Fruit fly (Drosophila melanogaster) whole organism, wandering third instar larva: ENCODE data around the gene Surf4.

Experiments
- Abd-B ChIP-seq: fragments of >200 bp; optimal IDR thresholded peaks from 2 replicates; lab custom pipeline; 2017; ENCODE audit warnings: missing biosample characterization, missing genetic modification characterization
- CG32264 ChIP-seq: fragments of 200-800 bp; sonication (Bioruptor generic); optimal IDR thresholded peaks from 2 replicates; lab custom pipeline; 2016; ENCODE audit warnings: missing biosample characterization, missing genetic modification characterization
- CrebA ChIP-seq: fragments of 200-800 bp; sonication (Bioruptor generic); optimal IDR thresholded peaks from 2 replicates; lab custom pipeline; 2016; ENCODE audit warnings: missing biosample characterization, mild to moderate bottlenecking, missing genetic modification characterization, borderline replicate concordance
- Dfd ChIP-seq: fragments of >200 bp; optimal IDR thresholded peaks from 2 replicates; lab custom pipeline; 2017; ENCODE audit warnings: missing biosample characterization, missing genetic modification characterization
- Dif ChIP-seq: fragments of 200-275, 200-300 bp; sonication (Bioruptor generic); optimal IDR thresholded peaks from 2 replicates; lab custom pipeline; 2018; ENCODE audit warnings: missing biosample characterization, missing genetic modification characterization; ENCODE audit not compliant: partially characterized antibody
- GATAd ChIP-seq: sonication (Bioruptor generic); optimal IDR thresholded peaks from 2 replicates; lab custom pipeline; 2016; ENCODE audit warnings: missing biosample characterization, missing genetic modification characterization
- HLH106 ChIP-seq: fragments of 200-800 bp; optimal IDR thresholded peaks from 3 replicates; lab custom pipeline; 2019; ENCODE audit warnings: missing biosample characterization, mild to moderate bottlenecking, missing genetic modification characterization, moderate library complexity
- Hnf4 ChIP-seq: fragments of 200-800 bp; sonication (Bioruptor generic); optimal IDR thresholded peaks from 2 replicates; lab custom pipeline; 2016; ENCODE audit warnings: missing biosample characterization, mild to moderate bottlenecking, missing genetic modification characterization
- Hr78 ChIP-seq: fragments of >200 bp; optimal IDR thresholded peaks from 2 replicates; lab custom pipeline; 2017; ENCODE audit warnings: missing biosample characterization, missing genetic modification characterization
- Hr83 ChIP-seq: fragments of 200-300 bp; sonication (Bioruptor generic); optimal IDR thresholded peaks from 2 replicates; lab custom pipeline; 2016; ENCODE audit warnings: missing biosample characterization, mild to moderate bottlenecking, missing genetic modification characterization, moderate library complexity; ENCODE audit not compliant: poor library complexity, severe bottlenecking
- Jra ChIP-seq: sonication (Bioruptor generic); optimal IDR thresholded peaks from 2 replicates; lab custom pipeline; 2016; ENCODE audit warnings: missing biosample characterization, missing genetic modification characterization
- Mio ChIP-seq: sonication (Bioruptor generic); optimal IDR thresholded peaks from 2 replicates; lab custom pipeline; 2016; ENCODE audit warnings: missing biosample characterization, missing genetic modification characterization
- Myc ChIP-seq: fragments of >200 bp; optimal IDR thresholded peaks from 2 replicates; lab custom pipeline; 2017
- N ChIP-seq: fragments of >200 bp; optimal IDR thresholded peaks from 2 replicates; lab custom pipeline; 2018; ENCODE audit warnings: missing biosample characterization, missing external identifiers, missing genetic modification characterization
- OdsH ChIP-seq: fragments of 200-800 bp; sonication (Bioruptor generic); optimal IDR thresholded peaks from 2 replicates; lab custom pipeline; 2016; ENCODE audit warnings: missing biosample characterization, mild to moderate bottlenecking, missing genetic modification characterization
- Rel ChIP-seq, 2 experiments: fragments of 200-800 bp; sonication (Bioruptor generic) in 1 of 2; optimal IDR thresholded peaks; 2 replicates in 1 of 2; 3 replicates in 1 of 2; lab custom pipeline; 2016 to 2019; ENCODE audit warnings: mild to moderate bottlenecking in 2 of 2, missing biosample characterization in 2 of 2, missing genetic modification characterization in 2 of 2, moderate library complexity in 1 of 2
- Sp1 ChIP-seq: fragments of 200-800 bp; sonication (Bioruptor generic); optimal IDR thresholded peaks from 3 replicates; lab custom pipeline; 2019; ENCODE audit warnings: missing biosample characterization, mild to moderate bottlenecking, missing genetic modification characterization, moderate library complexity
- Vsx2 ChIP-seq: fragments of 200-300, 225-300 bp; sonication (Bioruptor generic); optimal IDR thresholded peaks from 2 replicates; lab custom pipeline; 2018; ENCODE audit warnings: missing biosample characterization, missing genetic modification characterization; ENCODE audit not compliant: partially characterized antibody
- br ChIP-seq: fragments of 200-800 bp; sonication (Bioruptor generic); optimal IDR thresholded peaks from 2 replicates; lab custom pipeline; 2016; ENCODE audit warnings: missing biosample characterization, missing genetic modification characterization
- brk ChIP-seq: fragments of 200-800 bp; sonication (Bioruptor generic); optimal IDR thresholded peaks from 2 replicates; lab custom pipeline; 2016; ENCODE audit warnings: missing biosample characterization, mild to moderate bottlenecking, missing genetic modification characterization
- dl ChIP-seq, 2 experiments: fragments of 175-275, 200-275 bp in 1 of 2; fragments of 200-275 bp in 1 of 2; sonication (Bioruptor generic); optimal IDR thresholded peaks; lab custom pipeline; 2018; ENCODE audit warnings: mild to moderate bottlenecking in 2 of 2, missing biosample characterization in 2 of 2, missing genetic modification characterization in 2 of 2, moderate library complexity in 2 of 2; ENCODE audit not compliant: partially characterized antibody in 2 of 2, insufficient read depth in 1 of 2
- dmrt93B ChIP-seq: fragments of 200-800 bp; sonication (Bioruptor generic); optimal IDR thresholded peaks from 2 replicates; lab custom pipeline; 2018; ENCODE audit warnings: missing biosample characterization, mild to moderate bottlenecking, missing genetic modification characterization
- dsf ChIP-seq: sonication (Bioruptor generic); optimal IDR thresholded peaks from 2 replicates; lab custom pipeline; 2016; ENCODE audit warnings: missing biosample characterization, missing genetic modification characterization, borderline replicate concordance
- ey ChIP-seq: fragments of 200-800 bp; sonication (Bioruptor generic); optimal IDR thresholded peaks from 2 replicates; lab custom pipeline; 2016; ENCODE audit warnings: missing biosample characterization, missing genetic modification characterization
- foxo ChIP-seq, 2 experiments: fragments of 200-800 bp; sonication (Bioruptor generic); optimal IDR thresholded peaks; 2 replicates in 1 of 2; 3 replicates in 1 of 2; lab custom pipeline; 2016 to 2017; ENCODE audit warnings: missing biosample characterization in 2 of 2, missing genetic modification characterization in 2 of 2
- fru ChIP-seq: fragments of 200-800 bp; sonication (Bioruptor generic); optimal IDR thresholded peaks from 3 replicates; lab custom pipeline; 2016; ENCODE audit warnings: missing biosample characterization, mild to moderate bottlenecking, missing genetic modification characterization
- h ChIP-seq: fragments of 200-800 bp; sonication (Bioruptor generic); optimal IDR thresholded peaks from 3 replicates; lab custom pipeline; 2016; ENCODE audit warnings: missing biosample characterization, mild to moderate bottlenecking, missing genetic modification characterization
- jim ChIP-seq: fragments of 175-275, 200-325 bp; sonication (Bioruptor generic); optimal IDR thresholded peaks from 2 replicates; lab custom pipeline; 2016; ENCODE audit warnings: missing biosample characterization, mild to moderate bottlenecking, missing genetic modification characterization
- lola ChIP-seq: fragments of >200 bp; optimal IDR thresholded peaks from 2 replicates; lab custom pipeline; 2017; ENCODE audit warnings: missing biosample characterization, missing genetic modification characterization
- pan ChIP-seq: fragments of >200 bp; optimal IDR thresholded peaks from 2 replicates; lab custom pipeline; 2017
- psq ChIP-seq: fragments of 200-800 bp; sonication (Bioruptor generic); optimal IDR thresholded peaks from 3 replicates; lab custom pipeline; 2017; ENCODE audit warnings: missing biosample characterization, mild to moderate bottlenecking, missing genetic modification characterization, moderate library complexity
- rgr ChIP-seq: fragments of 200-800 bp; sonication (Bioruptor generic); optimal IDR thresholded peaks from 3 replicates; lab custom pipeline; 2016; ENCODE audit warnings: missing biosample characterization, mild to moderate bottlenecking, missing genetic modification characterization
- sage ChIP-seq: fragments of 200-800 bp; sonication (Bioruptor generic); optimal IDR thresholded peaks from 2 replicates; lab custom pipeline; 2016; ENCODE audit warnings: missing biosample characterization, mild to moderate bottlenecking, missing genetic modification characterization
- sv ChIP-seq: fragments of 200-800 bp; sonication (Bioruptor generic); optimal IDR thresholded peaks from 3 replicates; lab custom pipeline; 2016; ENCODE audit warnings: missing biosample characterization, missing genetic modification characterization
- tai ChIP-seq: sonication (Bioruptor generic); optimal IDR thresholded peaks from 2 replicates; lab custom pipeline; 2016; ENCODE audit warnings: missing biosample characterization, missing genetic modification characterization
- usp ChIP-seq: fragments of >200 bp; optimal IDR thresholded peaks from 2 replicates; lab custom pipeline; 2017; ENCODE audit warnings: missing biosample characterization, missing genetic modification characterization
- woc ChIP-seq: sonication (Bioruptor generic); optimal IDR thresholded peaks from 2 replicates; lab custom pipeline; 2016; ENCODE audit warnings: missing biosample characterization, mild to moderate bottlenecking, missing genetic modification characterization

The Surf4 gene

dm6 chr3R:15330472-15330871 is 15.5 kb downstream of the Surf4 start, which contains the start of gene mRpL9:
Gene mRpL9 (plus strand): TSS chr3R:15330738.
- TF ChIP-seq Abd-B (GFP tag; lab: Kevin White, UChicago) (no peak), h (GFP tag; lab: Kevin White, UChicago) (no peak), foxo (GFP tag; optimal IDR thresholded peaks at IDR 0.05; lab: Kevin White, UChicago) (no peak), OdsH (GFP tag; lab: Kevin White, UChicago) (peak; percentile 8), usp (no peak), ey (peak; percentile 28), CG32264 (GFP tag; lab: Kevin White, UChicago) (no peak), pan (no peak), Myc (lab: Kevin White, UChicago) (no peak), Hr78 (GFP tag; lab: Kevin White, UChicago) (no peak), HLH106 (peak; percentile 57), Sp1 (no peak), brk (GFP tag; lab: Kevin White, UChicago) (no peak), Jra (GFP tag; lab: Kevin White, UChicago) (no peak), Mio (no peak), N (no peak), sv (no peak), jim (GFP tag; lab: Kevin White, UChicago) (no peak), Hr83 (GFP tag; lab: Kevin White, UChicago) (peak; percentile 56), Vsx2 (no peak), psq (no peak), GATAd (GFP tag; lab: Kevin White, UChicago) (no peak), rgr (GFP tag; lab: Kevin White, UChicago) (no peak)

dm6 chr3R:15328083-15328779 is 17.7 kb downstream of the Surf4 start, which contains the start of the genes CG6236 and ea:
Gene CG6236 (minus strand): TSS chr3R:15328269.
Gene ea (plus strand): TSS chr3R:15328729.
- TF ChIP-seq Myc (lab: Kevin White, UChicago) (peak; percentile 66), dmrt93B (GFP tag; lab: Kevin White, UChicago) (no peak)

- TF ChIP-seq HLH106 = no peak
- no peak for TF ChIP-seq Rel (GFP tag; optimal IDR thresholded peaks at IDR 0.05; lab: Kevin White, UChicago)
- peak; percentile 14 for TF ChIP-seq Rel (tag; optimal IDR thresholded peaks at IDR 0.05; lab: Kevin White, UChicago)
- TF ChIP-seq Hr83 (GFP tag; lab: Kevin White, UChicago) = no peak
- no peak for TF ChIP-seq Hnf4
- no peak for TF ChIP-seq Jra (GFP tag; lab: Kevin White, UChicago)
- TF ChIP-seq CrebA (GFP tag; lab: Kevin White, UChicago) = no peak
- TF ChIP-seq sv = no peak
Measured at dm6 chr3R:15320747-15321085, 25.3 kb downstream of the Surf4 start, which contains the start of gene ear. Gene ear (plus strand): TSS chr3R:15320756.

DNA sequence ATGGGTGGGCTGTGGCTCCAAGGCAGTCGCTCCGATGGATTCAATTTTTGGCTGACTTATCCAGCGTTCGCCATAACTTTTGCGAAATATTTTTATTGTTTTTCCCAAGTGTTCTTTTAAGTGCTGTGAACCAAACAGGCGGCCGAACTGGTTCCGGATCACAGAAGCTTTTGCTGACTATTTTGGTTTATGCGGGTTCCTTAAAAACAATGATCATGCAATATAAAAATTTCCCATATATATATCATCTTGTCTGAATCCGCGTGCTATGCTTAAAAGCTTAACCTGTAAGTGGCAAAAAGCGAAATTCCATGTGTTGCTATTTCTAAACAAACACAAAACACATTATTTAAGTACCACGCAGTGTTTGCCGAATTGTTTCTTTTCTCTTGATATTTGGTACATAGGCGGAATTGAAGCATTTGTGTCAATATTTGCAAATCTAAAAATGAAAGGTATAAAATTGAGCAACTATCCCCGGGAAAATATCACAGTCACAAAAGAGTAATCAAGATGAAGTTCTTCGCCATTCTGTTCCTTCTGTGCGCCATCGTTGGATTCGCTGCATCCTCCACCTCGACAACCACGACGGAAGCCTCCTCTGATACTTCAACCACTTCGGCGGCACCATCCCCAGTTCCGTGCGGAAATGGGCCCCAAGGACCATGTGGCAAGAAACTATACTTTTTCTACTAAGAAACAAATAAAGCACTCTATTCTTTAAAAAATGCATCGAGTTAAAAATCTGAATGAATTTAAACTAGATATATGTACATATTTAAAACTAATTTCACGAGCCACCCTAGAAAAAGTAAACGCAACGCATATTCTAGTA is 25.8 kb downstream of the Surf4 start, which contains the start of the genes CG6276 and CG44040:
TSS of gene CG6276 (minus strand) at position 158 of the 835 bp plus-strand sequence.
TSS of gene CG44040 (plus strand) at position 467 of the 835 bp plus-strand sequence.
- TF ChIP-seq brk (GFP tag; lab: Kevin White, UChicago) = no peak
- peak in 1 of 2 experiments; percentile 59 for TF ChIP-seq foxo (GFP tag; optimal IDR thresholded peaks at IDR 0.05; lab: Kevin White, UChicago)
- TF ChIP-seq dmrt93B (GFP tag; lab: Kevin White, UChicago) = no peak
- peak; percentile 38 for TF ChIP-seq OdsH (GFP tag; lab: Kevin White, UChicago)
- no peak for TF ChIP-seq Hnf4
- TF ChIP-seq usp = no peak
- TF ChIP-seq lola = no peak
- no peak for TF ChIP-seq Jra (GFP tag; lab: Kevin White, UChicago)
- TF ChIP-seq Hr78 (GFP tag; lab: Kevin White, UChicago) = no peak
- no peak for TF ChIP-seq jim (GFP tag; lab: Kevin White, UChicago)
- no peak for TF ChIP-seq Mio
- peak; percentile 52 for TF ChIP-seq h (GFP tag; lab: Kevin White, UChicago)
- TF ChIP-seq dsf (GFP tag; lab: Kevin White, UChicago) = no peak
- TF ChIP-seq CG32264 (GFP tag; lab: Kevin White, UChicago) = no peak
- peak; percentile 63 for TF ChIP-seq HLH106
- no peak for TF ChIP-seq pan
- TF ChIP-seq Hr83 (GFP tag; lab: Kevin White, UChicago) = peak; percentile 45
- no peak for TF ChIP-seq Dfd
- peak; percentile 20 for TF ChIP-seq Myc (lab: Kevin White, UChicago)
- no peak for TF ChIP-seq dl (GFP tag; optimal IDR thresholded peaks at IDR 0.05; lab: Kevin White, UChicago; ENCODE audit: insufficient read depth in 1 of 2, partially characterized antibody in 2 of 2)
- peak; percentile 63 for TF ChIP-seq woc
- TF ChIP-seq CrebA (GFP tag; lab: Kevin White, UChicago) = no peak
- TF ChIP-seq Abd-B (GFP tag; lab: Kevin White, UChicago) = no peak
- TF ChIP-seq fru (GFP tag; lab: Kevin White, UChicago) = peak; percentile 58
- TF ChIP-seq tai (GFP tag; lab: Kevin White, UChicago) = no peak
- TF ChIP-seq Dif (GFP tag; lab: Kevin White, UChicago) = no peak
- TF ChIP-seq ey = peak; percentile 58
- TF ChIP-seq GATAd (GFP tag; lab: Kevin White, UChicago) = no peak
- TF ChIP-seq br = no peak
- peak; percentile 19 for TF ChIP-seq psq
- no peak for TF ChIP-seq N
- no peak for TF ChIP-seq sage (GFP tag; lab: Kevin White, UChicago)
- no peak for TF ChIP-seq Rel (GFP tag; optimal IDR thresholded peaks at IDR 0.05; lab: Kevin White, UChicago)
- peak; percentile 82 for TF ChIP-seq Rel (tag; optimal IDR thresholded peaks at IDR 0.05; lab: Kevin White, UChicago)
